Worm (Caenorhabditis elegans) whole organism, young adult: ENCODE measurements around the gene srw-101.

Experiments
- B0035.1 ChIP-seq: sonication (generic microtip); optimal IDR thresholded peaks from 2 replicates; lab custom pipeline; 2016; ENCODE audit warnings: missing genetic modification characterization, mild to moderate bottlenecking, missing compliant biosample characterization, missing genotype, missing genetic modification reagents
- B0261.1 ChIP-seq: sonication (generic microtip); optimal IDR thresholded peaks from 2 replicates; lab custom pipeline; 2016; ENCODE audit warnings: mild to moderate bottlenecking, missing genetic modification characterization, moderate library complexity, missing compliant biosample characterization
- C06A6.2 ChIP-seq: fragments of 200-800 bp; sonication (Bioruptor generic); conservative IDR thresholded peaks from 2 replicates; pipeline ENCODE4 v1.3.6; 2022; ENCODE audit warnings: missing genetic modification characterization, missing compliant biosample characterization
- F22D6.2 ChIP-seq: sonication (generic microtip); optimal IDR thresholded peaks from 2 replicates; lab custom pipeline; 2016; ENCODE audit warnings: mild to moderate bottlenecking, missing genetic modification characterization, missing compliant biosample characterization
- F33H1.4 ChIP-seq: fragments of 200-800 bp; sonication (Bioruptor generic); IDR thresholded peaks from 2 replicates; pipeline ENCODE4 v1.3.6; 2022; ENCODE audit warnings: missing genetic modification reagents, missing genetic modification characterization, missing compliant biosample characterization
- F49E8.2 ChIP-seq: sonication (generic microtip); optimal IDR thresholded peaks from 3 replicates; lab custom pipeline; 2017; ENCODE audit warnings: missing genetic modification characterization, mild to moderate bottlenecking, missing compliant biosample characterization, antibody characterized with exemption, moderate library complexity; ENCODE audit not compliant: insufficient read depth
- F55B11.4 ChIP-seq: sonication (generic microtip); optimal IDR thresholded peaks from 2 replicates; lab custom pipeline; 2016; ENCODE audit warnings: missing compliant biosample characterization, missing genetic modification characterization, borderline replicate concordance; ENCODE audit not compliant: insufficient read depth
- K12H6.12 ChIP-seq: fragments of 200-800 bp; sonication (Bioruptor generic); optimal IDR thresholded peaks from 2 replicates; lab custom pipeline; 2018; ENCODE audit warnings: mild to moderate bottlenecking, missing genetic modification characterization, missing compliant biosample characterization
- T26A5.8 ChIP-seq: sonication (generic microtip); optimal IDR thresholded peaks from 2 replicates; lab custom pipeline; 2016; ENCODE audit warnings: missing genetic modification characterization, missing compliant biosample characterization
- Y53F4B.3 ChIP-seq: fragments of 200-800 bp; sonication (Bioruptor generic); IDR thresholded peaks from 2 replicates; pipeline ENCODE4 v1.3.6; 2022; ENCODE audit warnings: missing genetic modification reagents, missing genetic modification characterization, missing compliant biosample characterization
- cebp-1 ChIP-seq, 2 experiments: fragments of 200-800 bp in 1 of 2; sonication (Bioruptor generic) in 1 of 2; sonication (generic microtip) in 1 of 2; IDR thresholded peaks in 1 of 2; optimal IDR thresholded peaks in 1 of 2; 2 replicates each; pipeline versions ENCODE4 v1.3.6 to Lab custom; 2017 to 2022; ENCODE audit warnings: missing compliant biosample characterization in 2 of 2, missing genetic modification characterization in 2 of 2, mild to moderate bottlenecking in 1 of 2, missing genetic modification reagents in 1 of 2, moderate library complexity in 1 of 2
- cebp-2 ChIP-seq: fragments of 200-800 bp; sonication (Bioruptor generic); IDR thresholded peaks from 2 replicates; pipeline ENCODE4 v1.3.6; 2022; ENCODE audit warnings: missing genetic modification characterization, missing compliant biosample characterization
- ceh-100 ChIP-seq: fragments of 200-800 bp; sonication (Bioruptor generic); IDR thresholded peaks from 2 replicates; pipeline ENCODE4 v1.3.6; 2022; ENCODE audit warnings: missing genetic modification reagents, missing genetic modification characterization, missing compliant biosample characterization
- ceh-27 ChIP-seq: fragments of 200-800 bp; sonication (Bioruptor generic); optimal IDR thresholded peaks from 2 replicates; lab custom pipeline; 2018; ENCODE audit warnings: mild to moderate bottlenecking, missing genetic modification characterization, moderate library complexity, missing compliant biosample characterization
- ceh-40 ChIP-seq: fragments of 200-800 bp; sonication (Bioruptor generic); IDR thresholded peaks from 2 replicates; pipeline ENCODE4 v1.3.6; 2022; ENCODE audit warnings: missing genetic modification characterization, missing compliant biosample characterization
- ceh-91 ChIP-seq: fragments of 200-800 bp; sonication (Bioruptor generic); IDR thresholded peaks from 2 replicates; pipeline ENCODE4 v1.3.6; 2022; ENCODE audit warnings: missing genetic modification reagents, missing genetic modification characterization, missing compliant biosample characterization
- chd-7 ChIP-seq: sonication (generic microtip); optimal IDR thresholded peaks from 2 replicates; lab custom pipeline; 2016; ENCODE audit warnings: mild to moderate bottlenecking, missing genetic modification characterization, moderate library complexity, missing compliant biosample characterization
- dpff-1 ChIP-seq: sonication (generic microtip); optimal IDR thresholded peaks from 2 replicates; lab custom pipeline; 2017; ENCODE audit warnings: mild to moderate bottlenecking, missing genetic modification characterization, missing compliant biosample characterization
- ekl-4 ChIP-seq: fragments of 200-800 bp; sonication (Bioruptor generic); IDR thresholded peaks from 2 replicates; pipeline ENCODE4 v1.3.6; 2022; ENCODE audit warnings: missing genetic modification reagents, missing genetic modification characterization, missing compliant biosample characterization
- ets-4 ChIP-seq: fragments of 200-800 bp; sonication (Bioruptor generic); optimal IDR thresholded peaks from 2 replicates; lab custom pipeline; 2018; ENCODE audit warnings: mild to moderate bottlenecking, missing genetic modification characterization, missing compliant biosample characterization
- fkh-3 ChIP-seq: sonication (generic microtip); optimal IDR thresholded peaks from 2 replicates; lab custom pipeline; 2016; ENCODE audit warnings: mild to moderate bottlenecking, missing genetic modification characterization, missing compliant biosample characterization
- hlh-12 ChIP-seq: sonication (generic microtip); optimal IDR thresholded peaks from 2 replicates; lab custom pipeline; 2016; ENCODE audit warnings: missing genetic modification characterization, missing compliant biosample characterization
- hmg-1.2 ChIP-seq: fragments of 200-800 bp; sonication (Bioruptor generic); IDR thresholded peaks from 2 replicates; pipeline ENCODE4 v1.3.6; 2022; ENCODE audit warnings: missing genetic modification reagents, missing genetic modification characterization, missing compliant biosample characterization
- let-526 ChIP-seq: fragments of 200-800 bp; sonication (Bioruptor generic); IDR thresholded peaks from 2 replicates; pipeline ENCODE4 v1.3.6; 2022; ENCODE audit warnings: missing genetic modification reagents, missing genetic modification characterization, missing compliant biosample characterization
- let-607 ChIP-seq, 2 experiments: fragments of 200-800 bp in 1 of 2; sonication (Bioruptor generic) in 1 of 2; sonication (generic microtip) in 1 of 2; optimal IDR thresholded peaks; 2 replicates each; lab custom pipeline; 2016 to 2018; ENCODE audit warnings: mild to moderate bottlenecking in 2 of 2, missing compliant biosample characterization in 2 of 2, missing genetic modification characterization in 2 of 2, moderate library complexity in 2 of 2, missing genotype in 1 of 2
- lin-54 ChIP-seq: fragments of 200-800 bp; sonication (Bioruptor generic); optimal IDR thresholded peaks from 2 replicates; lab custom pipeline; 2018; ENCODE audit warnings: mild to moderate bottlenecking, missing genetic modification characterization, missing compliant biosample characterization
- lsy-27 ChIP-seq: sonication (generic microtip); optimal IDR thresholded peaks from 2 replicates; lab custom pipeline; 2017; ENCODE audit warnings: missing genetic modification characterization, mild to moderate bottlenecking, missing compliant biosample characterization, antibody characterized with exemption, missing genotype, borderline replicate concordance; ENCODE audit not compliant: insufficient read depth
- madf-10 ChIP-seq: sonication (generic microtip); optimal IDR thresholded peaks from 2 replicates; lab custom pipeline; 2016; ENCODE audit warnings: mild to moderate bottlenecking, missing genetic modification characterization, missing compliant biosample characterization
- madf-3 ChIP-seq: fragments of 200-800 bp; sonication (Bioruptor generic); IDR thresholded peaks from 2 replicates; pipeline ENCODE4 v1.3.6; 2022; ENCODE audit warnings: missing genetic modification reagents, missing genetic modification characterization, missing compliant biosample characterization
- nfya-2 ChIP-seq: fragments of 200-800 bp; sonication (Bioruptor generic); IDR thresholded peaks from 2 replicates; pipeline ENCODE4 v1.3.6; 2022; ENCODE audit warnings: missing genetic modification reagents, missing genetic modification characterization, missing compliant biosample characterization
- nhr-120 ChIP-seq: fragments of 200-800 bp; sonication (Bioruptor generic); IDR thresholded peaks from 2 replicates; pipeline ENCODE4 v1.3.6; 2022; ENCODE audit warnings: missing genetic modification characterization, missing compliant biosample characterization
- nhr-179 ChIP-seq: sonication (generic microtip); optimal IDR thresholded peaks from 2 replicates; lab custom pipeline; 2016; ENCODE audit warnings: mild to moderate bottlenecking, missing genetic modification characterization, missing compliant biosample characterization
- nhr-27 ChIP-seq: fragments of 200-800 bp; sonication (Bioruptor generic); optimal IDR thresholded peaks from 2 replicates; lab custom pipeline; 2018; ENCODE audit warnings: mild to moderate bottlenecking, missing genetic modification characterization, moderate library complexity, missing compliant biosample characterization
- nhr-80 ChIP-seq: sonication (generic microtip); optimal IDR thresholded peaks from 2 replicates; lab custom pipeline; 2016; ENCODE audit warnings: missing genetic modification characterization, missing compliant biosample characterization
- pbrm-1 ChIP-seq: fragments of 200-800 bp; sonication (Bioruptor generic); IDR thresholded peaks from 2 replicates; pipeline ENCODE4 v1.3.6; 2022; ENCODE audit warnings: missing genetic modification reagents, missing genetic modification characterization, missing compliant biosample characterization
- snpc-1.1 ChIP-seq: sonication (generic microtip); optimal IDR thresholded peaks from 2 replicates; lab custom pipeline; 2017; ENCODE audit warnings: missing genetic modification characterization, mild to moderate bottlenecking, missing compliant biosample characterization, antibody characterized with exemption, moderate library complexity, missing genotype, missing genetic modification reagents; ENCODE audit not compliant: insufficient read depth
- snpc-3.4 ChIP-seq: sonication (generic microtip); optimal IDR thresholded peaks from 2 replicates; lab custom pipeline; 2017; ENCODE audit warnings: missing genetic modification characterization, mild to moderate bottlenecking, missing compliant biosample characterization, antibody characterized with exemption, moderate library complexity, missing genotype, missing genetic modification reagents
- sptf-2 ChIP-seq: fragments of 200-800 bp; sonication (Bioruptor generic); optimal IDR thresholded peaks from 2 replicates; lab custom pipeline; 2018; ENCODE audit warnings: mild to moderate bottlenecking, missing genetic modification characterization, missing compliant biosample characterization
- tbp1 ChIP-seq: fragments of 200-800 bp; sonication (Bioruptor generic); optimal IDR thresholded peaks from 2 replicates; lab custom pipeline; 2018; ENCODE audit warnings: mild to moderate bottlenecking, missing genetic modification characterization, missing compliant biosample characterization
- zim-3 ChIP-seq: sonication (generic microtip); optimal IDR thresholded peaks from 2 replicates; lab custom pipeline; 2017; ENCODE audit warnings: mild to moderate bottlenecking, missing genetic modification characterization, moderate library complexity, missing compliant biosample characterization
- ztf-18 ChIP-seq: sonication (generic microtip); optimal IDR thresholded peaks from 2 replicates; lab custom pipeline; 2016; ENCODE audit warnings: missing genotype, mild to moderate bottlenecking, missing genetic modification characterization, missing compliant biosample characterization
- ztf-22 ChIP-seq: fragments of 200-800 bp; sonication (Bioruptor generic); optimal IDR thresholded peaks from 2 replicates; lab custom pipeline; 2018; ENCODE audit warnings: mild to moderate bottlenecking, missing genetic modification characterization, moderate library complexity, missing compliant biosample characterization

Gene srw-101

ce11 chrV:1721966-1722365 lies at the start of gene srw-101:
TSS of gene srw-101 (plus strand) at chrV:1722266.
- TF ChIP-seq lsy-27 (no peak), nhr-120 (GFP tag; lab: Robert Waterston, UW) (no peak), snpc-3.4 (tag; lab: Kevin White, UChicago) (no peak), cebp-1 (GFP tag; IDR thresholded peaks at IDR 0.05; lab: Robert Waterston, UW) (no peak), cebp-1 (tag; optimal IDR thresholded peaks at IDR 0.05; lab: Kevin White, UChicago) (no peak), zim-3 (no peak), ekl-4 (GFP tag; lab: Robert Waterston, UW) (no peak), hmg-1.2 (GFP tag; lab: Robert Waterston, UW) (no peak), nhr-179 (no peak), ceh-100 (GFP tag; lab: Robert Waterston, UW) (no peak), nhr-27 (no peak), T26A5.8 (tag; lab: Kevin White, UChicago) (no peak), madf-10 (tag; lab: Kevin White, UChicago) (no peak), let-526 (GFP tag; lab: Robert Waterston, UW) (no peak), K12H6.12 (tag; lab: Kevin White, UChicago) (no peak), B0261.1 (tag; lab: Kevin White, UChicago) (no peak)

- TF ChIP-seq let-607 (tag; optimal IDR thresholded peaks at IDR 0.05; lab: Kevin White, UChicago) (no peak), ceh-27 (GFP tag; lab: Kevin White, UChicago) (no peak), sptf-2 (GFP tag; lab: Kevin White, UChicago) (no peak), F49E8.2 (no peak), hlh-12 (tag; lab: Kevin White, UChicago) (no peak), B0035.1 (no peak), ceh-91 (GFP tag; lab: Robert Waterston, UW) (no peak), fkh-3 (tag; lab: Kevin White, UChicago) (no peak), snpc-1.1 (no peak), pbrm-1 (GFP tag; lab: Robert Waterston, UW) (no peak), zim-3 (no peak), F55B11.4 (tag; lab: Kevin White, UChicago) (no peak), ztf-22 (GFP tag; lab: Kevin White, UChicago) (no peak), ztf-18 (tag; lab: Kevin White, UChicago) (no peak)
Measured at ce11 chrV:1678228-1678627, 43.8 kb upstream of the srw-101 start, which contains the start of gene srw-98. TSS of gene srw-98 (minus strand) at chrV:1678328.

ce11 chrV:1680770-1681169 lies 41.3 kb upstream of the srw-101 start, which contains the start of gene srw-91:
TSS of gene srw-91 (minus strand) at chrV:1680870.
- TF ChIP-seq cebp-2 (GFP tag; lab: Robert Waterston, UW) (no peak), nhr-80 (tag; lab: Kevin White, UChicago) (no peak), tbp1 (GFP tag; lab: Kevin White, UChicago) (no peak), chd-7 (tag; lab: Kevin White, UChicago) (no peak), T26A5.8 (tag; lab: Kevin White, UChicago) (no peak), Y53F4B.3 (GFP tag; lab: Robert Waterston, UW) (no peak), pbrm-1 (GFP tag; lab: Robert Waterston, UW) (no peak), F33H1.4 (GFP tag; lab: Robert Waterston, UW) (no peak), nfya-2 (GFP tag; lab: Robert Waterston, UW) (no peak), madf-3 (GFP tag; lab: Robert Waterston, UW) (no peak), ceh-40 (GFP tag; lab: Robert Waterston, UW) (no peak), dpff-1 (tag; lab: Kevin White, UChicago) (no peak), ets-4 (GFP tag; lab: Kevin White, UChicago) (no peak), lin-54 (GFP tag; lab: Kevin White, UChicago) (no peak), C06A6.2 (GFP tag; lab: Robert Waterston, UW) (no peak), ekl-4 (GFP tag; lab: Robert Waterston, UW) (no peak), F22D6.2 (no peak)
